Fruit fly (Drosophila melanogaster) whole organism, embryonic: Measurements from ENCODE around the gene Trhn.

ENCODE experiments used
- Adf1 ChIP-seq: fragments of 200-800 bp; sonication (Bioruptor generic); IDR thresholded peaks from 2 replicates; pipeline ENCODE4 v1.3.6; 2022; ENCODE audit warnings: missing biosample characterization, missing genetic modification characterization
- CG10209 ChIP-seq: fragments of 200-800 bp; sonication (Bioruptor generic); optimal IDR thresholded peaks from 3 replicates; lab custom pipeline; 2017; ENCODE audit warnings: missing biosample characterization, mild to moderate bottlenecking, missing genetic modification characterization, missing genetic modification reagents
- CG10654 ChIP-seq: fragments of 200-800 bp; sonication (Bioruptor generic); optimal IDR thresholded peaks from 2 replicates; lab custom pipeline; 2016; ENCODE audit warnings: missing biosample characterization, missing genetic modification characterization
- CG11093 ChIP-seq: fragments of 200-800 bp; sonication (Bioruptor generic); IDR thresholded peaks from 3 replicates; pipeline ENCODE4 v1.3.6; 2022; ENCODE audit warnings: missing biosample characterization, missing genetic modification characterization
- CG12155 ChIP-seq: fragments of 200-800 bp; sonication (Bioruptor generic); optimal IDR thresholded peaks from 3 replicates; lab custom pipeline; 2016; ENCODE audit warnings: missing biosample characterization, missing genetic modification characterization
- CG12219 ChIP-seq: fragments of 200-800 bp; sonication (Bioruptor generic); optimal IDR thresholded peaks from 3 replicates; lab custom pipeline; 2018; ENCODE audit warnings: missing biosample characterization, mild to moderate bottlenecking, missing genetic modification characterization
- CG13123 ChIP-seq: fragments of 200-800 bp; sonication (Bioruptor generic); optimal IDR thresholded peaks from 2 replicates; lab custom pipeline; 2016; ENCODE audit warnings: missing biosample characterization, missing genetic modification characterization
- CG13287 ChIP-seq: fragments of 200-800 bp; sonication (Bioruptor generic); IDR thresholded peaks from 2 replicates; pipeline ENCODE4 v1.3.6; 2022; ENCODE audit warnings: missing biosample characterization, missing genetic modification characterization; ENCODE audit not compliant: partially characterized antibody
- CG1832 ChIP-seq: fragments of 200-800 bp; sonication (Bioruptor generic); optimal IDR thresholded peaks from 2 replicates; lab custom pipeline; 2017; ENCODE audit warnings: missing biosample characterization, mild to moderate bottlenecking, missing genetic modification characterization, inconsistent platforms
- CG30020 ChIP-seq: fragments of 200-800 bp; optimal IDR thresholded peaks from 2 replicates; lab custom pipeline; 2019; ENCODE audit warnings: missing biosample characterization, mild to moderate bottlenecking, missing genetic modification characterization, moderate library complexity
- CG30431 ChIP-seq: fragments of 200-800 bp; sonication (Bioruptor generic); optimal IDR thresholded peaks from 2 replicates; lab custom pipeline; 2017; ENCODE audit warnings: missing biosample characterization, missing genetic modification characterization
- CG33213 ChIP-seq: fragments of 200-800 bp; sonication (Bioruptor generic); optimal IDR thresholded peaks from 3 replicates; lab custom pipeline; 2016; ENCODE audit warnings: missing biosample characterization, missing genetic modification characterization
- CG3407 ChIP-seq: fragments of 200-800 bp; sonication (Bioruptor generic); optimal IDR thresholded peaks from 2 replicates; lab custom pipeline; 2018; ENCODE audit warnings: missing biosample characterization, mild to moderate bottlenecking, missing genetic modification characterization
- CG6175 ChIP-seq: fragments of 200-800 bp; sonication (Bioruptor generic); IDR thresholded peaks from 3 replicates; pipeline ENCODE4 v1.3.6; 2022; ENCODE audit warnings: missing biosample characterization, missing genetic modification characterization
- CG6791 ChIP-seq: fragments of 200-800 bp; sonication (Bioruptor generic); IDR thresholded peaks from 3 replicates; pipeline ENCODE4 v1.3.6; 2022; ENCODE audit warnings: missing biosample characterization, missing genetic modification characterization; ENCODE audit not compliant: partially characterized antibody
- CG6854 ChIP-seq: fragments of 200-800 bp; sonication (Bioruptor generic); optimal IDR thresholded peaks from 3 replicates; lab custom pipeline; 2017; ENCODE audit warnings: missing biosample characterization, mild to moderate bottlenecking, missing genetic modification characterization
- CG9437 ChIP-seq: fragments of 200-800 bp; sonication (Bioruptor generic); optimal IDR thresholded peaks from 2 replicates; lab custom pipeline; 2018; ENCODE audit warnings: missing biosample characterization, mild to moderate bottlenecking, missing genetic modification characterization
- Doc3 ChIP-seq: fragments of 200-800 bp; sonication (Bioruptor generic); IDR thresholded peaks from 3 replicates; pipeline ENCODE4 v1.3.6; 2022; ENCODE audit warnings: missing biosample characterization, missing genetic modification characterization; ENCODE audit not compliant: partially characterized antibody
- Ets97D ChIP-seq: fragments of 200-800 bp; sonication (Bioruptor generic); optimal IDR thresholded peaks from 3 replicates; lab custom pipeline; 2016; ENCODE audit warnings: missing biosample characterization, missing genetic modification characterization
- Hr51 ChIP-seq, 2 experiments: fragments of 200-800 bp; sonication (Bioruptor generic); optimal IDR thresholded peaks; 2 replicates in 1 of 2; 3 replicates in 1 of 2; lab custom pipeline; 2016 to 2018; ENCODE audit warnings: missing biosample characterization in 2 of 2, missing genetic modification characterization in 2 of 2, mild to moderate bottlenecking in 1 of 2, moderate library complexity in 1 of 2
- MBD-R2 ChIP-seq: fragments of 200-800 bp; sonication (Bioruptor generic); IDR thresholded peaks from 2 replicates; pipeline ENCODE4 v1.3.6; 2022; ENCODE audit warnings: missing biosample characterization, missing genetic modification characterization
- Myb ChIP-seq: fragments of 200-800 bp; sonication (Bioruptor generic); optimal IDR thresholded peaks from 2 replicates; lab custom pipeline; 2016; ENCODE audit warnings: missing biosample characterization, missing genetic modification characterization
- Rx ChIP-seq: fragments of 200-800 bp; sonication (Bioruptor generic); IDR thresholded peaks from 2 replicates; pipeline ENCODE4 v1.3.6; 2022; ENCODE audit warnings: missing biosample characterization, missing genetic modification characterization
- Sox102F ChIP-seq: fragments of 200-800 bp; sonication (Bioruptor generic); optimal IDR thresholded peaks from 2 replicates; lab custom pipeline; 2018; ENCODE audit warnings: missing biosample characterization, mild to moderate bottlenecking, missing genetic modification characterization, moderate library complexity
- Trl ChIP-seq, 3 experiments: fragments of >200 bp in 2 of 3; fragments of 200-800 bp in 1 of 3; sonication (Bioruptor generic) in 1 of 3; optimal IDR thresholded peaks; 2 replicates in 1 of 3; 3 replicates in 2 of 3; lab custom pipeline; 2016 to 2017; ENCODE audit warnings: missing biosample characterization in 1 of 3, missing genetic modification characterization in 1 of 3
- abd-A ChIP-seq: fragments of 200-800 bp; sonication (Bioruptor generic); optimal IDR thresholded peaks from 3 replicates; lab custom pipeline; 2019; ENCODE audit warnings: missing biosample characterization, mild to moderate bottlenecking, missing genetic modification characterization, moderate library complexity
- bcd ChIP-seq: fragments of 200-800 bp; sonication (Bioruptor generic); optimal IDR thresholded peaks from 2 replicates; lab custom pipeline; 2017; ENCODE audit warnings: missing biosample characterization, mild to moderate bottlenecking, missing genetic modification characterization
- bsh ChIP-seq, 2 experiments: fragments of 200-800 bp; sonication (Bioruptor generic); optimal IDR thresholded peaks; 2 replicates each; lab custom pipeline; 2017 to 2018; ENCODE audit warnings: mild to moderate bottlenecking in 2 of 2, missing biosample characterization in 2 of 2, missing genetic modification characterization in 2 of 2, moderate library complexity in 1 of 2
- cg ChIP-seq: fragments of 200-800 bp; sonication (Bioruptor generic); optimal IDR thresholded peaks from 3 replicates; lab custom pipeline; 2019; ENCODE audit warnings: missing biosample characterization, mild to moderate bottlenecking, missing genetic modification characterization, moderate library complexity
- chinmo ChIP-seq: fragments of 200-800 bp; sonication (Bioruptor generic); IDR thresholded peaks from 4 replicates; pipeline ENCODE4 v1.3.6; 2022; ENCODE audit warnings: missing biosample characterization, missing genetic modification characterization; ENCODE audit not compliant: partially characterized antibody
- ci ChIP-seq: fragments of 200-800 bp; sonication (Bioruptor generic); IDR thresholded peaks from 3 replicates; pipeline ENCODE4 v1.3.6; 2022; ENCODE audit warnings: missing biosample characterization, missing genetic modification characterization
- crol ChIP-seq: fragments of 200-800 bp; sonication (Bioruptor generic); IDR thresholded peaks from 2 replicates; pipeline ENCODE4 v1.3.6; 2022; ENCODE audit warnings: missing biosample characterization, missing genetic modification characterization
- dan ChIP-seq: fragments of 200-800 bp; sonication (Bioruptor generic); IDR thresholded peaks from 2 replicates; pipeline ENCODE4 v1.3.6; 2022; ENCODE audit warnings: missing biosample characterization, missing genetic modification characterization
- ewg ChIP-seq: fragments of 200-800 bp; sonication (Bioruptor generic); optimal IDR thresholded peaks from 3 replicates; lab custom pipeline; 2017; ENCODE audit warnings: mild to moderate bottlenecking, missing biosample characterization, missing genetic modification reagents, missing genetic modification characterization
- ftz-f1 ChIP-seq: fragments of 200-800 bp; sonication (Bioruptor generic); optimal IDR thresholded peaks from 2 replicates; lab custom pipeline; 2016; ENCODE audit warnings: missing biosample characterization, missing genetic modification characterization
- gce ChIP-seq: fragments of 200-800 bp; sonication (Bioruptor generic); IDR thresholded peaks from 3 replicates; pipeline ENCODE4 v1.3.6; 2022; ENCODE audit warnings: missing biosample characterization, missing genetic modification characterization
- jumu ChIP-seq: fragments of 200-800 bp; sonication (Bioruptor generic); optimal IDR thresholded peaks from 3 replicates; lab custom pipeline; 2016; ENCODE audit warnings: missing biosample characterization, missing genetic modification characterization
- phol ChIP-seq: fragments of 200-800 bp; sonication (Bioruptor generic); optimal IDR thresholded peaks from 3 replicates; lab custom pipeline; 2018; ENCODE audit warnings: missing biosample characterization, mild to moderate bottlenecking, missing genetic modification characterization, moderate library complexity
- pros ChIP-seq: fragments of 200-800 bp; sonication (Bioruptor generic); optimal IDR thresholded peaks from 3 replicates; lab custom pipeline; 2019; ENCODE audit warnings: missing biosample characterization, mild to moderate bottlenecking, missing genetic modification characterization, moderate library complexity
- pum ChIP-seq: fragments of 200-800 bp; sonication (Bioruptor generic); optimal IDR thresholded peaks from 2 replicates; lab custom pipeline; 2016; ENCODE audit warnings: missing biosample characterization, missing genetic modification characterization
- sens-2 ChIP-seq: fragments of 200-800 bp; sonication (Bioruptor generic); IDR thresholded peaks from 2 replicates; pipeline ENCODE4 v1.3.6; 2022; ENCODE audit warnings: missing biosample characterization, missing genetic modification characterization
- seq ChIP-seq: fragments of 200-800 bp; sonication (Bioruptor generic); IDR thresholded peaks from 2 replicates; pipeline ENCODE4 v1.3.6; 2022; ENCODE audit warnings: missing biosample characterization, missing genetic modification characterization
- sima ChIP-seq: fragments of 200-800 bp; sonication (Bioruptor generic); optimal IDR thresholded peaks from 2 replicates; lab custom pipeline; 2016; ENCODE audit warnings: missing biosample characterization, missing genetic modification characterization
- stwl ChIP-seq: fragments of 200-800 bp; sonication (Bioruptor generic); optimal IDR thresholded peaks from 3 replicates; lab custom pipeline; 2018; ENCODE audit warnings: missing biosample characterization, mild to moderate bottlenecking, missing genetic modification characterization, moderate library complexity
- tap ChIP-seq: fragments of 200-800 bp; optimal IDR thresholded peaks from 3 replicates; lab custom pipeline; 2019; ENCODE audit warnings: missing biosample characterization, mild to moderate bottlenecking, missing genetic modification characterization, moderate library complexity
- ttk ChIP-seq: fragments of 200-800 bp; sonication (Bioruptor generic); IDR thresholded peaks from 2 replicates; pipeline ENCODE4 v2.1.2; 2022; ENCODE audit warnings: missing biosample characterization, missing genetic modification characterization
- z ChIP-seq: fragments of 200-800 bp; sonication (Bioruptor generic); IDR thresholded peaks from 3 replicates; pipeline ENCODE4 v1.3.6; 2022; ENCODE audit warnings: missing biosample characterization, missing genetic modification characterization
- zfh2 ChIP-seq: fragments of 200-800 bp; sonication (Bioruptor generic); optimal IDR thresholded peaks from 2 replicates; lab custom pipeline; 2016; ENCODE audit warnings: missing biosample characterization, missing genetic modification characterization

Gene Trhn

DNA sequence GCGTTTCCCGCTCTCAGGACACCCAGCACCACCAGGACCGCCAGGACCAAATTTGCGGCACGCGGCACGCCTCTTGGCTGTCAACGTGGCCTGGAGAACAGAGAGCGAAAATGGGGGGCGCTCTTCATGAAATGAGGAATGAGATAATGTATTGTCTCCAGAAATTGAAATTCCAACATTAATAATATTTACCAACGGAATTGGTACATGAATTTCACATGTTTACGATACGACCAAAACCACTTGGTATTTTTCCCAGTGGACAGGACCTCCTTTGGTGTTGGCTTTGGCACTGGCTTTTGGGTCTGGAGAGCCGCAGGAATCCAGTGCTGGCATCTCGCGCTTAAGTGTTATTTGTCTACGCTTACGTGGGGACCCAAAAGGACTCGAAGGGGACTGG lies 9.5 kb downstream of the Trhn start (continued):
- TF ChIP-seq chinmo (no peak), seq (GFP tag; lab: Robert Waterston, UW) (no peak), CG10209 (GFP tag; lab: Kevin White, UChicago) (no peak)
- TF ChIP-seq, all 482 proteins: peak for 50

DNA sequence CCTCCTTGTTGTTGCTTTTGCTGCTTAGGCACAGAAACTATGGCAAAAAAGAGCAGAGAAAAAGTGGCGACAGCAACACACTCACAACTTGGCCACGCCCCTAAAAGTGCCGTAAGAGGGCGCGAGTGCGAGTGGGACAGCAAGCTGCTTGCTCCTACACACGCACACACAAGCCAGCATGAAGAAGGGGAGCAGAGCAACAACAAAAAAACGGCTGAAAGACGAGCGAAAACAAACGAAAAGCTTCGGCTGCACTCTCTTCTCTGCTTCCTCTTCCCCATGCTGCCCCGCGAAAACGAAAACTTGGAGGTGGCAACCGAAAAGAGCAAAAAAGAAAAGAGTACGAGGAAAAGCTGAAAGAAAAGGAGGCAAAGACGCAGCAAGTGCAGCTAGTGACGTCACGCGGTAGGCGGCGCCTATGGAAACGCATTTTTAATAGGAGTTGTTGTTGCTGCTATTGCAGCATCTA lies 14.8 kb downstream of the Trhn start:
- TF ChIP-seq CG6175: no peak
- TF ChIP-seq Adf1 (GFP tag; lab: Robert Waterston, UW): peak; percentile 87
- TF ChIP-seq pros (GFP tag; lab: Kevin White, UChicago): peak; percentile 39
- TF ChIP-seq ci (GFP tag; lab: Robert Waterston, UW): no peak
- no peak for TF ChIP-seq CG33213 (GFP tag; lab: Kevin White, UChicago)
- no peak for TF ChIP-seq CG3407 (GFP tag; lab: Kevin White, UChicago)
- TF ChIP-seq pum: no peak
- TF ChIP-seq CG12155 (GFP tag; lab: Kevin White, UChicago): no peak
- TF ChIP-seq z: 0 out of 3 replicates have a peak, but pooled peaks have one; percentile 4
- no peak for TF ChIP-seq phol (tag; lab: Kevin White, UChicago)
- TF ChIP-seq ftz-f1 (GFP tag; lab: Kevin White, UChicago): peak; percentile 14
- 0 out of 3 replicates have a peak, but pooled peaks have one; percentile 31 for TF ChIP-seq CG6791 (GFP tag; lab: Robert Waterston, UW)
- TF ChIP-seq CG10654 (GFP tag; lab: Kevin White, UChicago): no peak
- TF ChIP-seq zfh2: no peak
- TF ChIP-seq abd-A (tag; lab: Kevin White, UChicago): peak; percentile 23
- TF ChIP-seq Rx (GFP tag; lab: Robert Waterston, UW): no peak
- no peak for TF ChIP-seq CG12219 (GFP tag; lab: Kevin White, UChicago)
- TF ChIP-seq CG30431: no peak
- TF ChIP-seq bcd (GFP tag; lab: Kevin White, UChicago): no peak
- TF ChIP-seq ttk (GFP tag; lab: Robert Waterston, UW): no peak
- TF ChIP-seq sens-2: no peak
- no peak for TF ChIP-seq sima (GFP tag; lab: Kevin White, UChicago)
- no peak for TF ChIP-seq Ets97D (GFP tag; lab: Kevin White, UChicago)
- TF ChIP-seq CG6854: no peak
- TF ChIP-seq CG13123 (GFP tag; lab: Kevin White, UChicago): no peak
- TF ChIP-seq dan: no peak
- no peak for TF ChIP-seq gce (GFP tag; lab: Robert Waterston, UW)
- TF ChIP-seq stwl (tag; lab: Kevin White, UChicago): no peak
- peak; percentile 47; the same call in 1 of the 2 replicates for TF ChIP-seq CG13287 (GFP tag; lab: Robert Waterston, UW)
- TF ChIP-seq Sox102F (GFP tag; lab: Kevin White, UChicago): no peak
- peak; percentile 88 for TF ChIP-seq crol
- TF ChIP-seq bsh (GFP tag; optimal IDR thresholded peaks at IDR 0.05; lab: Kevin White, UChicago): peak in 1 of 2 experiments; percentile 40
- TF ChIP-seq CG1832: peak; percentile 87
- TF ChIP-seq MBD-R2: no peak
- TF ChIP-seq Myb (GFP tag; lab: Kevin White, UChicago): no peak
- TF ChIP-seq CG30020: no peak
- no peak for TF ChIP-seq Hr51 (GFP tag; optimal IDR thresholded peaks at IDR 0.05; lab: Kevin White, UChicago)
- TF ChIP-seq CG9437 (GFP tag; lab: Kevin White, UChicago): no peak
- TF ChIP-seq Doc3 (GFP tag; lab: Robert Waterston, UW): no peak
- no peak for TF ChIP-seq ewg (GFP tag; lab: Kevin White, UChicago)
- TF ChIP-seq CG11093 (GFP tag; lab: Robert Waterston, UW): no peak
- TF ChIP-seq cg (GFP tag; lab: Kevin White, UChicago): peak; percentile 88
- TF ChIP-seq jumu (GFP tag; lab: Kevin White, UChicago): no peak
- peak; percentile 92; the same call in 2 of the 4 replicates for TF ChIP-seq chinmo
- TF ChIP-seq tap (tag; lab: Kevin White, UChicago): no peak
- peak; percentile 67 to 74 for TF ChIP-seq Trl (optimal IDR thresholded peaks at IDR 0.05; lab: Kevin White, UChicago)
- TF ChIP-seq Trl (GFP tag; optimal IDR thresholded peaks at IDR 0.05; lab: Kevin White, UChicago): peak; percentile 6
